Fruit fly (Drosophila melanogaster) whole organism, adult: ENCODE results near the gene pps.

Source experiments
- CG11617 ChIP-seq: fragments of 200-800 bp; sonication (Bioruptor generic); optimal IDR thresholded peaks from 2 replicates; lab custom pipeline; 2017; ENCODE audit warnings: mild to moderate bottlenecking, missing biosample characterization, missing genetic modification reagents, missing genetic modification characterization
- CG12768 ChIP-seq: fragments of 200-800 bp; sonication (Bioruptor generic); optimal IDR thresholded peaks from 2 replicates; lab custom pipeline; 2017; ENCODE audit warnings: missing biosample characterization, missing genetic modification characterization, mild to moderate bottlenecking, moderate library complexity, missing genetic modification reagents
- CG14711 ChIP-seq: fragments of 200-800 bp; sonication (Bioruptor generic); optimal IDR thresholded peaks from 2 replicates; lab custom pipeline; 2018; ENCODE audit warnings: missing biosample characterization, mild to moderate bottlenecking, missing genetic modification characterization, moderate library complexity
- CG1620 ChIP-seq: fragments of 200-800 bp; sonication (Bioruptor generic); optimal IDR thresholded peaks from 2 replicates; lab custom pipeline; 2016; ENCODE audit warnings: missing biosample characterization, missing genetic modification characterization
- CG33017 ChIP-seq: fragments of 200-800 bp; sonication (Bioruptor generic); optimal IDR thresholded peaks from 2 replicates; lab custom pipeline; 2018; ENCODE audit warnings: missing biosample characterization, mild to moderate bottlenecking, missing genetic modification characterization, moderate library complexity
- CG5204 ChIP-seq: fragments of 200-800 bp; sonication (Bioruptor generic); optimal IDR thresholded peaks from 2 replicates; lab custom pipeline; 2016; ENCODE audit warnings: missing biosample characterization, missing genetic modification characterization
- CG7045 ChIP-seq: fragments of 200-800 bp; sonication (Bioruptor generic); optimal IDR thresholded peaks from 2 replicates; lab custom pipeline; 2017; ENCODE audit warnings: missing biosample characterization, mild to moderate bottlenecking, missing genetic modification characterization
- CG7101 ChIP-seq: fragments of 200-800 bp; sonication (Bioruptor generic); optimal IDR thresholded peaks from 2 replicates; lab custom pipeline; 2018; ENCODE audit warnings: missing biosample characterization, mild to moderate bottlenecking, missing genetic modification characterization, moderate library complexity
- Clk ChIP-seq: fragments of 200-800 bp; sonication (Bioruptor generic); optimal IDR thresholded peaks from 2 replicates; lab custom pipeline; 2017; ENCODE audit warnings: missing biosample characterization, missing genetic modification characterization
- Crg-1 ChIP-seq: fragments of 200-800 bp; sonication (Bioruptor generic); optimal IDR thresholded peaks from 2 replicates; lab custom pipeline; 2016; ENCODE audit warnings: missing biosample characterization, missing genetic modification characterization
- Hr96 ChIP-seq: fragments of 200-800 bp; sonication (Bioruptor generic); optimal IDR thresholded peaks from 2 replicates; lab custom pipeline; 2016; ENCODE audit warnings: missing biosample characterization, missing genetic modification characterization
- Mnt ChIP-seq: fragments of 200-800 bp; sonication (Bioruptor generic); optimal IDR thresholded peaks from 2 replicates; lab custom pipeline; 2016; ENCODE audit warnings: missing biosample characterization, mild to moderate bottlenecking, missing genetic modification characterization
- bab1 ChIP-seq: fragments of 200-800 bp; sonication (Bioruptor generic); optimal IDR thresholded peaks from 3 replicates; lab custom pipeline; 2019; ENCODE audit warnings: missing biosample characterization, mild to moderate bottlenecking, missing genetic modification characterization, moderate library complexity
- cic ChIP-seq: fragments of 200-800 bp; sonication (Bioruptor generic); optimal IDR thresholded peaks from 2 replicates; lab custom pipeline; 2017; ENCODE audit warnings: missing biosample characterization, mild to moderate bottlenecking, missing genetic modification characterization, moderate library complexity
- cnc ChIP-seq, 2 experiments: fragments of >200 bp; optimal IDR thresholded peaks; 2 replicates each; lab custom pipeline; 2017
- kay ChIP-seq: fragments of 200-800 bp; sonication (Bioruptor generic); peaks from one replicate; lab custom pipeline; 2016; ENCODE audit warnings: missing biosample characterization, missing genetic modification characterization, borderline replicate concordance
- ovo ChIP-seq: fragments of 200-800 bp; sonication (Bioruptor generic); optimal IDR thresholded peaks from 2 replicates; lab custom pipeline; 2016; ENCODE audit warnings: missing biosample characterization, missing genetic modification characterization
- pad ChIP-seq: fragments of 200-800 bp; sonication (Bioruptor generic); optimal IDR thresholded peaks from 3 replicates; lab custom pipeline; 2017; ENCODE audit warnings: missing biosample characterization, missing genetic modification characterization, mild to moderate bottlenecking, moderate library complexity, missing genetic modification reagents
- tj ChIP-seq: fragments of 200-800 bp; sonication (Bioruptor generic); optimal IDR thresholded peaks from 3 replicates; lab custom pipeline; 2017; ENCODE audit warnings: missing biosample characterization, mild to moderate bottlenecking, missing genetic modification characterization, moderate library complexity
- toe ChIP-seq: fragments of 200-800 bp; sonication (Bioruptor generic); optimal IDR thresholded peaks from 2 replicates; lab custom pipeline; 2016; ENCODE audit warnings: missing biosample characterization, missing genetic modification characterization

The pps gene

dm6 chr3R:12398620-12399247 is 14.9 kb upstream of the pps start, which contains the start of gene Cyp9f3:
Gene Cyp9f3 (minus strand): TSS chr3R:12398929.
- TF ChIP-seq pad (peak; percentile 45), cic (peak; percentile 25), bab1 (no peak), CG7101 (no peak), cnc (optimal IDR thresholded peaks at IDR 0.05; lab: Kevin White, UChicago) (no peak), CG1620 (GFP tag; lab: Kevin White, UChicago) (no peak), tj (GFP tag; lab: Kevin White, UChicago) (no peak), CG11617 (GFP tag; lab: Kevin White, UChicago) (no peak), Hr96 (GFP tag; lab: Kevin White, UChicago) (no peak)

- no peak for TF ChIP-seq CG1620 (GFP tag; lab: Kevin White, UChicago)
- TF ChIP-seq Crg-1 (GFP tag; lab: Kevin White, UChicago) = no peak
- peak; percentile 15 for TF ChIP-seq CG7101
- TF ChIP-seq Clk (GFP tag; lab: Kevin White, UChicago) = no peak
- no peak for TF ChIP-seq pad
- no peak for TF ChIP-seq ovo
- TF ChIP-seq tj (GFP tag; lab: Kevin White, UChicago) = no peak
- TF ChIP-seq CG12768 (GFP tag; lab: Kevin White, UChicago) = peak; percentile 44
- peak; percentile 32 for TF ChIP-seq Mnt (GFP tag; lab: Kevin White, UChicago)
- TF ChIP-seq bab1 = peak; percentile 10
- peak; percentile 26 for TF ChIP-seq CG11617 (GFP tag; lab: Kevin White, UChicago)
- TF ChIP-seq cnc (optimal IDR thresholded peaks at IDR 0.05; lab: Kevin White, UChicago) = no peak
- no peak for TF ChIP-seq CG5204 (GFP tag; lab: Kevin White, UChicago)
- TF ChIP-seq CG33017 (tag; lab: Kevin White, UChicago) = peak; percentile 6
- no peak for TF ChIP-seq Hr96 (GFP tag; lab: Kevin White, UChicago)
- TF ChIP-seq CG7045 (GFP tag; lab: Kevin White, UChicago) = peak; percentile 46
- TF ChIP-seq toe = no peak
- peak; percentile 5 for TF ChIP-seq CG14711 (tag; lab: Kevin White, UChicago)
- peak; percentile 30 for TF ChIP-seq cic
- no peak for TF ChIP-seq kay
Observed at dm6 chr3R:12401672-12402296, 11.8 kb upstream of the pps start, which contains the start of gene DNAlig3. Gene DNAlig3 (minus strand): TSS chr3R:12401839.

dm6 chr3R:12402935-12403334 is 10.7 kb upstream of the pps start:
- TF ChIP-seq CG5204 (GFP tag; lab: Kevin White, UChicago) (peak; percentile 96), CG7045 (GFP tag; lab: Kevin White, UChicago) (peak; percentile 100), pad (peak; percentile 87), kay (peak; percentile 99), cic (peak; percentile 88), Clk (GFP tag; lab: Kevin White, UChicago) (peak; percentile 95), ovo (peak; percentile 86), Mnt (GFP tag; lab: Kevin White, UChicago) (peak; percentile 91), Hr96 (GFP tag; lab: Kevin White, UChicago) (peak; percentile 96), cnc (optimal IDR thresholded peaks at IDR 0.05; lab: Kevin White, UChicago) (no peak), CG33017 (tag; lab: Kevin White, UChicago) (peak; percentile 99), bab1 (peak; percentile 98), Crg-1 (GFP tag; lab: Kevin White, UChicago) (peak; percentile 85), CG11617 (GFP tag; lab: Kevin White, UChicago) (peak; percentile 97), CG12768 (GFP tag; lab: Kevin White, UChicago) (peak; percentile 98), tj (GFP tag; lab: Kevin White, UChicago) (peak; percentile 79), CG14711 (tag; lab: Kevin White, UChicago) (peak; percentile 96), toe (peak; percentile 96), CG1620 (GFP tag; lab: Kevin White, UChicago) (peak; percentile 86), CG7101 (peak; percentile 99)

- TF ChIP-seq toe (no peak), CG12768 (GFP tag; lab: Kevin White, UChicago) (no peak), ovo (no peak), CG11617 (GFP tag; lab: Kevin White, UChicago) (no peak), CG33017 (tag; lab: Kevin White, UChicago) (no peak), CG7045 (GFP tag; lab: Kevin White, UChicago) (no peak), kay (peak; percentile 77), CG1620 (GFP tag; lab: Kevin White, UChicago) (no peak), Hr96 (GFP tag; lab: Kevin White, UChicago) (no peak)
Observed at dm6 chr3R:12405134-12405533, 8.5 kb upstream of the pps start.

dm6 chr3R:12405928-12406234 is 7.7 kb upstream of the pps start, which contains the start of gene Cyp9f2:
Gene Cyp9f2 (minus strand): TSS chr3R:12406028.
- TF ChIP-seq cic (peak; percentile 69), Hr96 (GFP tag; lab: Kevin White, UChicago) (no peak)
